Fruit fly (Drosophila melanogaster) whole organism, embryonic: ENCODE measurements around the gene CG14380.

Experiments
- Aef1 ChIP-seq: fragments of 200-800 bp; sonication (Bioruptor generic); IDR thresholded peaks from 3 replicates; pipeline ENCODE4 v1.3.6; 2022; ENCODE audit warnings: missing biosample characterization, missing genetic modification characterization
- Atf6 ChIP-seq: fragments of 200-800 bp; sonication (Bioruptor generic); IDR thresholded peaks from 2 replicates; pipeline ENCODE4 v1.3.6; 2022; ENCODE audit warnings: missing biosample characterization, missing genetic modification characterization
- CG10274 ChIP-seq: fragments of 200-800 bp; sonication (Bioruptor generic); optimal IDR thresholded peaks from 3 replicates; lab custom pipeline; 2017; ENCODE audit warnings: missing biosample characterization, mild to moderate bottlenecking, missing genetic modification characterization
- CG10565 ChIP-seq: fragments of 200-800 bp; sonication (Bioruptor generic); optimal IDR thresholded peaks from 3 replicates; lab custom pipeline; 2016; ENCODE audit warnings: missing biosample characterization, mild to moderate bottlenecking, missing genetic modification characterization
- CG11504 ChIP-seq: fragments of 200-800 bp; sonication (Bioruptor generic); optimal IDR thresholded peaks from 3 replicates; lab custom pipeline; 2019; ENCODE audit warnings: missing biosample characterization, mild to moderate bottlenecking, missing genetic modification characterization, moderate library complexity
- CG13287 ChIP-seq: fragments of 200-800 bp; sonication (Bioruptor generic); IDR thresholded peaks from 2 replicates; pipeline ENCODE4 v1.3.6; 2022; ENCODE audit warnings: missing biosample characterization, missing genetic modification characterization; ENCODE audit not compliant: partially characterized antibody
- CG13296 ChIP-seq: fragments of 200-800 bp; sonication (Bioruptor generic); optimal IDR thresholded peaks from 3 replicates; lab custom pipeline; 2018; ENCODE audit warnings: missing biosample characterization, mild to moderate bottlenecking, missing genetic modification characterization
- CG13894 ChIP-seq: fragments of 200-800 bp; sonication (Bioruptor generic); optimal IDR thresholded peaks from 3 replicates; lab custom pipeline; 2018; ENCODE audit warnings: missing biosample characterization, mild to moderate bottlenecking, missing genetic modification characterization, moderate library complexity
- CG14441 ChIP-seq: fragments of 200-800 bp; sonication (Bioruptor generic); IDR thresholded peaks from 2 replicates; pipeline ENCODE4 v1.3.6; 2022; ENCODE audit warnings: missing biosample characterization, missing genetic modification characterization
- CG15269 ChIP-seq: fragments of 200-800 bp; sonication (Bioruptor generic); optimal IDR thresholded peaks from 2 replicates; lab custom pipeline; 2018; ENCODE audit warnings: missing biosample characterization, mild to moderate bottlenecking, missing genetic modification characterization, moderate library complexity
- CG17361 ChIP-seq: fragments of 200-800 bp; sonication (Bioruptor generic); IDR thresholded peaks from 3 replicates; pipeline ENCODE4 v1.3.6; 2022; ENCODE audit warnings: missing biosample characterization, missing genetic modification characterization
- CG18011 ChIP-seq: fragments of 200-800 bp; sonication (Bioruptor generic); optimal IDR thresholded peaks from 2 replicates; lab custom pipeline; 2017; ENCODE audit warnings: missing biosample characterization, missing genetic modification characterization, mild to moderate bottlenecking, moderate library complexity, missing genotype
- CG2116 ChIP-seq: fragments of 200-800 bp; sonication (Bioruptor generic); optimal IDR thresholded peaks from 3 replicates; lab custom pipeline; 2018; ENCODE audit warnings: missing biosample characterization, mild to moderate bottlenecking, missing genetic modification characterization
- CG30431 ChIP-seq: fragments of 200-800 bp; sonication (Bioruptor generic); optimal IDR thresholded peaks from 2 replicates; lab custom pipeline; 2017; ENCODE audit warnings: missing biosample characterization, missing genetic modification characterization
- CG31388 ChIP-seq: fragments of 200-800 bp; sonication (Bioruptor generic); optimal IDR thresholded peaks from 2 replicates; lab custom pipeline; 2016; ENCODE audit warnings: missing biosample characterization, missing genetic modification characterization
- CG34224 ChIP-seq: fragments of 200-800 bp; sonication (Bioruptor generic); IDR thresholded peaks from 3 replicates; pipeline ENCODE4 v1.3.6; 2022; ENCODE audit warnings: missing biosample characterization, missing genetic modification characterization; ENCODE audit not compliant: partially characterized antibody
- CG3847 ChIP-seq: fragments of 200-800 bp; sonication (Bioruptor generic); IDR thresholded peaks from 2 replicates; pipeline ENCODE4 v1.3.6; 2022; ENCODE audit warnings: missing biosample characterization, missing genetic modification characterization
- CG6654 ChIP-seq: fragments of 200-800 bp; sonication (Bioruptor generic); optimal IDR thresholded peaks from 2 replicates; lab custom pipeline; 2017; ENCODE audit warnings: missing biosample characterization, mild to moderate bottlenecking, missing genetic modification characterization
- CG6854 ChIP-seq: fragments of 200-800 bp; sonication (Bioruptor generic); optimal IDR thresholded peaks from 3 replicates; lab custom pipeline; 2017; ENCODE audit warnings: missing biosample characterization, mild to moderate bottlenecking, missing genetic modification characterization
- CG9932 ChIP-seq: fragments of 200-800 bp; sonication (Bioruptor generic); IDR thresholded peaks from 2 replicates; pipeline ENCODE4 v1.3.6; 2022; ENCODE audit warnings: missing biosample characterization, missing genetic modification characterization
- E2f2 ChIP-seq: fragments of 200-800 bp; sonication (Bioruptor generic); IDR thresholded peaks from 2 replicates; pipeline ENCODE4 v1.3.6; 2022; ENCODE audit warnings: missing biosample characterization, missing genetic modification characterization
- Hmr ChIP-seq: fragments of 200-800 bp; sonication (Bioruptor generic); optimal IDR thresholded peaks from 3 replicates; lab custom pipeline; 2017; ENCODE audit warnings: mild to moderate bottlenecking, missing biosample characterization, missing genetic modification reagents, missing genetic modification characterization
- Hr51 ChIP-seq, 2 experiments: fragments of 200-800 bp; sonication (Bioruptor generic); optimal IDR thresholded peaks; 2 replicates in 1 of 2; 3 replicates in 1 of 2; lab custom pipeline; 2016 to 2018; ENCODE audit warnings: missing biosample characterization in 2 of 2, missing genetic modification characterization in 2 of 2, mild to moderate bottlenecking in 1 of 2, moderate library complexity in 1 of 2
- Lpt ChIP-seq: fragments of >200 bp; optimal IDR thresholded peaks from 2 replicates; lab custom pipeline; 2018; ENCODE audit warnings: missing biosample characterization, missing genetic modification characterization
- MESR4 ChIP-seq: fragments of 200-800 bp; sonication (Bioruptor generic); optimal IDR thresholded peaks from 2 replicates; lab custom pipeline; 2018; ENCODE audit warnings: missing biosample characterization, mild to moderate bottlenecking, missing genetic modification characterization, moderate library complexity
- Mad ChIP-seq: fragments of 200-800 bp; sonication (Bioruptor generic); optimal IDR thresholded peaks from 2 replicates; lab custom pipeline; 2016; ENCODE audit warnings: missing biosample characterization, missing genetic modification characterization
- Myb ChIP-seq: fragments of 200-800 bp; sonication (Bioruptor generic); optimal IDR thresholded peaks from 2 replicates; lab custom pipeline; 2016; ENCODE audit warnings: missing biosample characterization, missing genetic modification characterization
- Rfx ChIP-seq: fragments of 200-800 bp; sonication (Bioruptor generic); IDR thresholded peaks from 2 replicates; pipeline ENCODE4 v1.3.6; 2022; ENCODE audit warnings: missing biosample characterization, missing genetic modification characterization
- Scr ChIP-seq: fragments of 200-800 bp; sonication (Bioruptor generic); IDR thresholded peaks from 2 replicates; pipeline ENCODE4 v1.3.6; 2022; ENCODE audit warnings: missing biosample characterization, missing genetic modification characterization; ENCODE audit not compliant: partially characterized antibody
- Sox102F ChIP-seq: fragments of 200-800 bp; sonication (Bioruptor generic); optimal IDR thresholded peaks from 2 replicates; lab custom pipeline; 2018; ENCODE audit warnings: missing biosample characterization, mild to moderate bottlenecking, missing genetic modification characterization, moderate library complexity
- Ssrp ChIP-seq: fragments of 200-800 bp; sonication (Bioruptor generic); optimal IDR thresholded peaks from 2 replicates; lab custom pipeline; 2018; ENCODE audit warnings: missing biosample characterization, mild to moderate bottlenecking, missing genetic modification characterization, moderate library complexity
- cwo ChIP-seq: fragments of 200-800 bp; sonication (Bioruptor generic); optimal IDR thresholded peaks from 3 replicates; lab custom pipeline; 2017; ENCODE audit warnings: missing biosample characterization, missing genetic modification characterization, mild to moderate bottlenecking, moderate library complexity, missing genetic modification reagents
- dmrt99B ChIP-seq: fragments of 200-800 bp; sonication (Bioruptor generic); optimal IDR thresholded peaks from 2 replicates; lab custom pipeline; 2018; ENCODE audit warnings: missing biosample characterization, mild to moderate bottlenecking, missing genetic modification characterization, moderate library complexity
- dysf ChIP-seq: fragments of 200-800 bp; sonication (Bioruptor generic); IDR thresholded peaks from 3 replicates; pipeline ENCODE4 v1.3.6; 2022; ENCODE audit warnings: missing biosample characterization, missing genetic modification characterization
- eve ChIP-seq, 2 experiments: fragments of >200 bp; optimal IDR thresholded peaks; 2 replicates each; lab custom pipeline; 2017; ENCODE audit warnings: missing biosample characterization in 2 of 2, missing genetic modification characterization in 2 of 2
- ewg ChIP-seq: fragments of 200-800 bp; sonication (Bioruptor generic); optimal IDR thresholded peaks from 3 replicates; lab custom pipeline; 2017; ENCODE audit warnings: mild to moderate bottlenecking, missing biosample characterization, missing genetic modification reagents, missing genetic modification characterization
- inv ChIP-seq: fragments of 200-800 bp; sonication (Bioruptor generic); IDR thresholded peaks from 2 replicates; pipeline ENCODE4 v1.3.6; 2022; ENCODE audit warnings: missing biosample characterization, missing genetic modification characterization; ENCODE audit not compliant: partially characterized antibody
- lab ChIP-seq: fragments of 200-800 bp; sonication (Bioruptor generic); optimal IDR thresholded peaks from 3 replicates; lab custom pipeline; 2017; ENCODE audit warnings: missing biosample characterization, missing genetic modification characterization, mild to moderate bottlenecking, moderate library complexity, missing genetic modification reagents
- lmd ChIP-seq: fragments of 200-800 bp; sonication (Bioruptor generic); IDR thresholded peaks from 2 replicates; pipeline ENCODE4 v1.3.6; 2022; ENCODE audit warnings: missing biosample characterization, missing genetic modification characterization
- nmo ChIP-seq: fragments of 200-800 bp; sonication (Bioruptor generic); optimal IDR thresholded peaks from 2 replicates; lab custom pipeline; 2018; ENCODE audit warnings: missing biosample characterization, mild to moderate bottlenecking, missing genetic modification characterization, moderate library complexity
- onecut ChIP-seq: fragments of 200-800 bp; sonication (Bioruptor generic); IDR thresholded peaks from 2 replicates; pipeline ENCODE4 v1.3.6; 2022; ENCODE audit warnings: missing biosample characterization, missing genetic modification characterization
- pan ChIP-seq, 4 experiments: fragments of >200 bp in 3 of 4; fragments of 200-800 bp in 1 of 4; sonication (Bioruptor generic) in 1 of 4; optimal IDR thresholded peaks in 3 of 4; IDR thresholded peaks in 1 of 4; 2 replicates each; pipeline versions ENCODE4 v1.3.6 to Lab custom; 2017 to 2022; ENCODE audit warnings: missing biosample characterization in 2 of 4, missing genetic modification characterization in 2 of 4, mixed read lengths in 1 of 4
- row ChIP-seq: fragments of 200-800 bp; sonication (Bioruptor generic); IDR thresholded peaks from 3 replicates; pipeline ENCODE4 v1.3.6; 2022; ENCODE audit warnings: missing biosample characterization, missing genetic modification characterization
- run ChIP-seq: fragments of 200-800 bp; sonication (Bioruptor generic); optimal IDR thresholded peaks from 3 replicates; lab custom pipeline; 2018; ENCODE audit warnings: missing biosample characterization, mild to moderate bottlenecking, missing genetic modification characterization
- scrt ChIP-seq: fragments of 200-800 bp; sonication (Bioruptor generic); optimal IDR thresholded peaks from 2 replicates; lab custom pipeline; 2018; ENCODE audit warnings: missing biosample characterization, mild to moderate bottlenecking, missing genetic modification characterization, moderate library complexity
- tap ChIP-seq: fragments of 200-800 bp; optimal IDR thresholded peaks from 3 replicates; lab custom pipeline; 2019; ENCODE audit warnings: missing biosample characterization, mild to moderate bottlenecking, missing genetic modification characterization, moderate library complexity
- trem ChIP-seq: fragments of 200-800 bp; optimal IDR thresholded peaks from 3 replicates; lab custom pipeline; 2019; ENCODE audit warnings: missing biosample characterization, mild to moderate bottlenecking, missing genetic modification characterization, moderate library complexity
- vnd ChIP-seq: fragments of 200-800 bp; sonication (Bioruptor generic); IDR thresholded peaks from 3 replicates; pipeline ENCODE4 v1.3.6; 2022; ENCODE audit warnings: missing biosample characterization, missing genetic modification characterization; ENCODE audit not compliant: partially characterized antibody
- zf30C ChIP-seq: fragments of 200-800 bp; sonication (Bioruptor generic); optimal IDR thresholded peaks from 3 replicates; lab custom pipeline; 2018; ENCODE audit warnings: missing biosample characterization, mild to moderate bottlenecking, missing genetic modification characterization

The CG14380 gene

dm6 chr3R:13200402-13200801, 12.1 kb downstream of the CG14380 start (continued):
- TF ChIP-seq CG9932 (0 out of 2 replicates have a peak, but pooled peaks have one; percentile 14), Hmr (GFP tag; lab: Kevin White, UChicago) (no peak), dysf (peak; percentile 33; the same call in 1 of the 3 replicates), CG14441 (GFP tag; lab: Robert Waterston, UW) (peak; percentile 9; the same call in 1 of the 2 replicates), CG11504 (peak; percentile 46), CG6854 (GFP tag; lab: Kevin White, UChicago) (no peak), Hr51 (GFP tag; optimal IDR thresholded peaks at IDR 0.05; lab: Kevin White, UChicago) (peak in 1 of 2 experiments; percentile 7), dmrt99B (tag; lab: Kevin White, UChicago) (peak; percentile 1), vnd (GFP tag; lab: Robert Waterston, UW) (0 out of 3 replicates have a peak, but pooled peaks have one; percentile 8), cwo (GFP tag; lab: Kevin White, UChicago) (peak; percentile 18), Atf6 (GFP tag; lab: Robert Waterston, UW) (no peak), MESR4 (no peak), lab (GFP tag; lab: Kevin White, UChicago) (peak; percentile 49), eve (GFP tag; optimal IDR thresholded peaks at IDR 0.05; lab: Kevin White, UChicago) (no peak), E2f2 (GFP tag; lab: Robert Waterston, UW) (no peak), zf30C (GFP tag; lab: Kevin White, UChicago) (no peak), onecut (GFP tag; lab: Robert Waterston, UW) (peak; percentile 5; the same call in 1 of the 2 replicates), Aef1 (GFP tag; lab: Robert Waterston, UW) (peak; percentile 18; the same call in 1 of the 3 replicates), CG15269 (peak; percentile 28), row (peak; percentile 61; the same call in 2 of the 3 replicates), Lpt (GFP tag; lab: Kevin White, UChicago) (no peak), pan (optimal IDR thresholded peaks at IDR 0.05; lab: Kevin White, UChicago) (no peak), pan (GFP tag; optimal IDR thresholded peaks at IDR 0.05 in 1 of 2, IDR thresholded peaks at IDR 0.05 in 1 of 2) (peak in 1 of 2 experiments; percentile 5), CG6654 (GFP tag; lab: Kevin White, UChicago) (no peak), Sox102F (GFP tag; lab: Kevin White, UChicago) (peak; percentile 26)
- TF ChIP-seq, all 482 proteins: peak for 25

- TF ChIP-seq run (tag; lab: Kevin White, UChicago) (no peak), scrt (GFP tag; lab: Kevin White, UChicago) (peak; percentile 15), CG2116 (no peak), CG13296 (GFP tag; lab: Kevin White, UChicago) (no peak), Myb (GFP tag; lab: Kevin White, UChicago) (peak; percentile 81), CG10274 (GFP tag; lab: Kevin White, UChicago) (no peak), CG13894 (tag; lab: Kevin White, UChicago) (no peak), Rfx (GFP tag; lab: Robert Waterston, UW) (0 out of 2 replicates have a peak, but pooled peaks have one; percentile 19), CG31388 (GFP tag; lab: Kevin White, UChicago) (no peak), CG34224 (GFP tag; lab: Robert Waterston, UW) (no peak), inv (GFP tag; lab: Robert Waterston, UW) (no peak), nmo (GFP tag; lab: Kevin White, UChicago) (no peak), Mad (no peak), trem (tag; lab: Kevin White, UChicago) (no peak), CG30431 (GFP tag; lab: Kevin White, UChicago) (no peak), tap (tag; lab: Kevin White, UChicago) (no peak), CG14441 (GFP tag; lab: Robert Waterston, UW) (no peak), Scr (no peak), Ssrp (tag; lab: Kevin White, UChicago) (no peak), ewg (GFP tag; lab: Kevin White, UChicago) (peak; percentile 95), CG10565 (GFP tag; lab: Kevin White, UChicago) (no peak), CG18011 (peak; percentile 99), lmd (GFP tag; lab: Robert Waterston, UW) (no peak), CG3847 (GFP tag; lab: Robert Waterston, UW) (no peak), CG13287 (peak; percentile 36; the same call in 1 of the 2 replicates), CG17361 (GFP tag; lab: Robert Waterston, UW) (no peak)
These were observed 20.1 kb downstream of the CG14380 start for dm6 chr3R:13208451-13208850.
